Worm (Caenorhabditis elegans) whole organism, mixed stage, embryonic: ENCODE results near the gene rps-23.

Source experiments
- ces-1 ChIP-seq: fragments of 150-350 bp; optimal IDR thresholded peaks from 2 replicates; lab custom pipeline; 2014; ENCODE audit warnings: missing biosample characterization, missing genetic modification reagents, missing genetic modification characterization
- ham-2 ChIP-seq: fragments of 200-800 bp; sonication (Bioruptor generic); optimal IDR thresholded peaks from 2 replicates; lab custom pipeline; 2018; ENCODE audit warnings: mild to moderate bottlenecking, missing genetic modification characterization, missing compliant biosample characterization
- lin-32 ChIP-seq: fragments of 200-800 bp; sonication (Bioruptor generic); optimal IDR thresholded peaks from 2 replicates; lab custom pipeline; 2018; ENCODE audit warnings: mild to moderate bottlenecking, missing genetic modification characterization, missing compliant biosample characterization
- mab-5 ChIP-seq: fragments of 150-350 bp; optimal IDR thresholded peaks from 2 replicates; lab custom pipeline; 2014; ENCODE audit warnings: missing biosample characterization, missing genetic modification characterization
- nhr-12 ChIP-seq: fragments of 150-350 bp; optimal IDR thresholded peaks from 2 replicates; lab custom pipeline; 2014; ENCODE audit warnings: missing biosample characterization, missing genetic modification characterization
- nhr-2 ChIP-seq: fragments of 150-350 bp; optimal IDR thresholded peaks from 2 replicates; lab custom pipeline; 2014; ENCODE audit warnings: missing biosample characterization, missing genetic modification characterization
- nhr-237 ChIP-seq: fragments of 150-350 bp; optimal IDR thresholded peaks from 2 replicates; lab custom pipeline; 2014; ENCODE audit warnings: missing biosample characterization, missing genetic modification characterization
- nhr-76 ChIP-seq: sonication (generic microtip); optimal IDR thresholded peaks from 2 replicates; lab custom pipeline; 2017; ENCODE audit warnings: missing biosample characterization, missing genetic modification characterization
- sem-2 ChIP-seq: fragments of 200-800 bp; sonication (Bioruptor generic); optimal IDR thresholded peaks from 2 replicates; lab custom pipeline; 2018; ENCODE audit warnings: mild to moderate bottlenecking, missing genetic modification characterization, missing compliant biosample characterization
- snpc-4 ChIP-seq: fragments of 150-350 bp; optimal IDR thresholded peaks from 2 replicates; lab custom pipeline; 2014; ENCODE audit warnings: missing biosample characterization, missing genetic modification characterization
- unc-62 ChIP-seq: fragments of 150-350 bp; optimal IDR thresholded peaks from 2 replicates; lab custom pipeline; 2014; ENCODE audit warnings: missing biosample characterization, missing genetic modification reagents, missing genetic modification characterization

- TF ChIP-seq ham-2 (GFP tag; lab: Kevin White, UChicago), result no peak
- TF ChIP-seq nhr-12 (tag; lab: Kevin White, UChicago), result no peak
- TF ChIP-seq nhr-237 (tag; lab: Kevin White, UChicago), result no peak
- TF ChIP-seq lin-32, result no peak
- TF ChIP-seq nhr-2 (tag; lab: Kevin White, UChicago), result no peak
- no peak for TF ChIP-seq mab-5
- TF ChIP-seq sem-2 (GFP tag; lab: Kevin White, UChicago), result no peak
- TF ChIP-seq snpc-4 (tag; lab: Kevin White, UChicago), result no peak
- TF ChIP-seq unc-62 (GFP tag; lab: Kevin White, UChicago), result no peak
- no peak for TF ChIP-seq ces-1 (GFP tag; lab: Kevin White, UChicago)
- TF ChIP-seq nhr-76 (tag; lab: Kevin White, UChicago), result no peak
These were observed 19.5 kb downstream of the rps-23 start for ce11 chrIV:12371340-12371739.
